Fruit fly (Drosophila melanogaster) whole organism: Measurements from ENCODE around the gene RasGAP1.

Experiments
- CG8478 ChIP-seq: fragments of >200 bp; optimal IDR thresholded peaks from 2 replicates; lab custom pipeline; 2018; ENCODE audit warnings: inconsistent platforms
- EcR ChIP-seq, 2 experiments: fragments of >200 bp; optimal IDR thresholded peaks; 2 replicates each; lab custom pipeline; 2017; ENCODE audit warnings: missing biosample characterization in 2 of 2, missing genetic modification characterization in 2 of 2, missing genetic modification reagents in 2 of 2
- pan ChIP-seq: fragments of >200 bp; optimal IDR thresholded peaks from 2 replicates; lab custom pipeline; 2017
- psq ChIP-seq: fragments of >200 bp; optimal IDR thresholded peaks from 2 replicates; lab custom pipeline; 2017

- TF ChIP-seq pan (lab: Kevin White, UChicago) = no peak
- no peak for TF ChIP-seq psq (lab: Kevin White, UChicago)
- TF ChIP-seq EcR (GFP tag; optimal IDR thresholded peaks at IDR 0.05; lab: Kevin White, UChicago) = no peak
- TF ChIP-seq CG8478 (lab: Kevin White, UChicago) = no peak
These were observed 31.3 kb downstream of the RasGAP1 start, which contains the start of gene Ilp5 for dm6 chr3L:9823797-9824196.
